Worm (Caenorhabditis elegans) whole organism, early embryonic: Measurements from ENCODE around the gene cyc-2.2.

ENCODE experiments used
- B0310.2 ChIP-seq: sonication (generic microtip); optimal IDR thresholded peaks from 2 replicates; lab custom pipeline; 2016; ENCODE audit warnings: mild to moderate bottlenecking, missing genetic modification characterization, missing compliant biosample characterization
- F13C5.2 ChIP-seq: sonication (generic microtip); optimal IDR thresholded peaks from 2 replicates; lab custom pipeline; 2017; ENCODE audit warnings: mild to moderate bottlenecking, missing genetic modification characterization, inconsistent platforms, missing compliant biosample characterization
- aly-1 ChIP-seq: sonication (generic microtip); optimal IDR thresholded peaks from 2 replicates; lab custom pipeline; 2016; ENCODE audit warnings: missing genetic modification characterization, missing compliant biosample characterization
- ama-1 ChIP-seq: fragments of 150-350 bp; optimal IDR thresholded peaks from 2 replicates; lab custom pipeline; 2014
- ceh-13 ChIP-seq: fragments of 200-800 bp; sonication (Bioruptor generic); optimal IDR thresholded peaks from 2 replicates; lab custom pipeline; 2018; ENCODE audit warnings: mild to moderate bottlenecking, missing genetic modification characterization, missing compliant biosample characterization
- ceh-36 ChIP-seq: sonication (generic microtip); optimal IDR thresholded peaks from 2 replicates; lab custom pipeline; 2016; ENCODE audit warnings: missing genetic modification characterization, inconsistent platforms, missing compliant biosample characterization
- ets-7 ChIP-seq: sonication (generic microtip); optimal IDR thresholded peaks from 2 replicates; lab custom pipeline; 2016; ENCODE audit warnings: missing genotype, missing genetic modification characterization, missing compliant biosample characterization
- flt-1 ChIP-seq: fragments of 200-800 bp; sonication (Bioruptor generic); IDR thresholded peaks from 2 replicates; pipeline ENCODE4 v1.3.6; 2022; ENCODE audit warnings: missing genetic modification characterization, missing compliant biosample characterization
- hmbx-1 ChIP-seq: sonication (generic microtip); optimal IDR thresholded peaks from 2 replicates; lab custom pipeline; 2016; ENCODE audit warnings: mild to moderate bottlenecking, missing genetic modification characterization, missing compliant biosample characterization
- hmg-4 ChIP-seq: fragments of 200-800 bp; sonication (Bioruptor generic); optimal IDR thresholded peaks from 2 replicates; lab custom pipeline; 2018; ENCODE audit warnings: mild to moderate bottlenecking, missing genetic modification characterization, missing compliant biosample characterization
- hnd-1 ChIP-seq: sonication (generic microtip); optimal IDR thresholded peaks from 2 replicates; lab custom pipeline; 2016; ENCODE audit warnings: missing genetic modification characterization, missing compliant biosample characterization
- pes-1 ChIP-seq: fragments of 200-800 bp; sonication (Bioruptor generic); IDR thresholded peaks from 2 replicates; pipeline ENCODE4 v1.3.6; 2022; ENCODE audit warnings: missing genetic modification reagents, missing genetic modification characterization, missing compliant biosample characterization
- scrt-1 ChIP-seq: fragments of 200-800 bp; sonication (Bioruptor generic); IDR thresholded peaks from 2 replicates; pipeline ENCODE4 v1.3.6; 2022; ENCODE audit warnings: missing genetic modification characterization, missing compliant biosample characterization
- sea-1 ChIP-seq: fragments of 200-800 bp; sonication (Bioruptor generic); conservative IDR thresholded peaks from 2 replicates; pipeline ENCODE4 v1.3.6; 2022; ENCODE audit warnings: missing genetic modification characterization, missing compliant biosample characterization
- tbx-11 ChIP-seq: fragments of 200-800 bp; sonication (Bioruptor generic); IDR thresholded peaks from 2 replicates; pipeline ENCODE4 v1.3.6; 2022; ENCODE audit warnings: missing genetic modification characterization, missing compliant biosample characterization
- tbx-37 ChIP-seq: fragments of 200-800 bp; sonication (Bioruptor generic); conservative IDR thresholded peaks from 2 replicates; pipeline ENCODE4 v1.3.6; 2022; ENCODE audit warnings: missing genetic modification reagents, missing genetic modification characterization, missing compliant biosample characterization
- tra-4 ChIP-seq: sonication (generic microtip); optimal IDR thresholded peaks from 2 replicates; lab custom pipeline; 2017; ENCODE audit warnings: missing genetic modification characterization, missing compliant biosample characterization

The cyc-2.2 gene

ce11 chrV:12567312-12567711 lies 44.7 kb downstream of the cyc-2.2 start:
- TF ChIP-seq hnd-1 (tag; lab: Kevin White, UChicago): no peak
- no peak for TF ChIP-seq sea-1
- TF ChIP-seq B0310.2 (tag; lab: Kevin White, UChicago): no peak
- TF ChIP-seq tbx-11 (GFP tag; lab: Robert Waterston, UW): no peak
- TF ChIP-seq ets-7 (tag; lab: Kevin White, UChicago): no peak
- TF ChIP-seq scrt-1 (GFP tag; lab: Robert Waterston, UW): no peak

- TF ChIP-seq ama-1 (lab: Kevin White, UChicago) (no peak), scrt-1 (GFP tag; lab: Robert Waterston, UW) (no peak), tra-4 (tag; lab: Kevin White, UChicago) (no peak), hmbx-1 (tag; lab: Kevin White, UChicago) (no peak), sea-1 (no peak), flt-1 (GFP tag; lab: Robert Waterston, UW) (no peak), hmg-4 (GFP tag; lab: Kevin White, UChicago) (no peak)
Observed at ce11 chrV:12564902-12565301, 47.1 kb downstream of the cyc-2.2 start.

- TF ChIP-seq hmbx-1 (tag; lab: Kevin White, UChicago): no peak
- no peak for TF ChIP-seq tbx-37 (GFP tag; lab: Robert Waterston, UW)
- TF ChIP-seq ama-1 (lab: Kevin White, UChicago): no peak
- TF ChIP-seq hnd-1 (tag; lab: Kevin White, UChicago): no peak
- no peak for TF ChIP-seq ceh-36 (tag; lab: Kevin White, UChicago)
- TF ChIP-seq pes-1: no peak
- TF ChIP-seq scrt-1 (GFP tag; lab: Robert Waterston, UW): no peak
- no peak for TF ChIP-seq ceh-13 (GFP tag; lab: Kevin White, UChicago)
- TF ChIP-seq B0310.2 (tag; lab: Kevin White, UChicago): no peak
- no peak for TF ChIP-seq ets-7 (tag; lab: Kevin White, UChicago)
- TF ChIP-seq flt-1 (GFP tag; lab: Robert Waterston, UW): no peak
- TF ChIP-seq tbx-11 (GFP tag; lab: Robert Waterston, UW): no peak
- no peak for TF ChIP-seq sea-1
- no peak for TF ChIP-seq hmg-4 (GFP tag; lab: Kevin White, UChicago)
- no peak for TF ChIP-seq F13C5.2 (tag; lab: Kevin White, UChicago)
- TF ChIP-seq tra-4 (tag; lab: Kevin White, UChicago): no peak
- TF ChIP-seq aly-1 (tag; lab: Kevin White, UChicago): no peak
Observed at ce11 chrV:12563187-12563586, 48.8 kb downstream of the cyc-2.2 start, which contains the start of gene mrps-5. Gene mrps-5, plus strand, starts transcription at chrV:12563487.
